Worm (Caenorhabditis elegans) whole organism, young adult: ENCODE measurements around the gene cls-1.

ENCODE experiments used
- F55B11.4 ChIP-seq: sonication (generic microtip); optimal IDR thresholded peaks from 2 replicates; lab custom pipeline; 2016; ENCODE audit warnings: missing compliant biosample characterization, missing genetic modification characterization, borderline replicate concordance; ENCODE audit not compliant: insufficient read depth
- nfyb-1 ChIP-seq: fragments of 200-800 bp; sonication (Bioruptor generic); IDR thresholded peaks from 2 replicates; pipeline ENCODE4 v1.3.6; 2022; ENCODE audit warnings: missing genetic modification reagents, missing genetic modification characterization, missing compliant biosample characterization

- TF ChIP-seq nfyb-1 (GFP tag; lab: Robert Waterston, UW) (no peak), F55B11.4 (tag; lab: Kevin White, UChicago) (no peak)
Observed at ce11 chrIII:7548963-7549362, 41.0 kb downstream of the cls-1 start.
